Worm (Caenorhabditis elegans): ENCODE results near the gene pmpl-1.

Gene pmpl-1

DNA sequence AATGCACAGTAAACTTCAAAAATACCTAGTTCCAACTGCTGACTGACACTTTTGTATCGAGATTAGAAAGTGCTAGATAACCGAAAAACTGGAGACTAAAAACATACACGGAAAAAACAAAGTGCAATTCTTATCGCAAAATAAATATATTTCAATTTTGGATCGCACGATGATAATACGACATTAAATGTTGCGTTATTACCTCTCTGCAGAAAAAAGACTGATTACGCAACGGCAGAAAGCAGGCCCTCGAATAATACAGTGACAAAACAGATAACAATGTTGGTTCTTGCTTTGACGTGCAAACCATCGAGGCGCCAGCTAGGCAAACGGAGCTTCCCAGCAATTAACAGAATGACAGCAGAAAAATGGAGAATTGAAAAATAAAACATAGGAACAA, 36.0 kb downstream of the pmpl-1 start:
- TF ChIP-seq mel-28 (tag; optimal IDR thresholded peaks at IDR 0.05; ENCODE audit: borderline replicate concordance) (no peak), atf-7 (tag; optimal IDR thresholded peaks at IDR 0.05) (peak; percentile 59), madf-10 (tag; optimal IDR thresholded peaks at IDR 0.05) (peak; percentile 34), lsy-27 (tag; optimal IDR thresholded peaks at IDR 0.05; ENCODE audit: borderline replicate concordance, insufficient read depth) (no peak), lin-26 (GFP tag; IDR thresholded peaks at IDR 0.05) (no peak), let-607 (tag; optimal IDR thresholded peaks at IDR 0.05) (peak; percentile 39 to 79), pbrm-1 (GFP tag; IDR thresholded peaks at IDR 0.05) (no peak), nhr-80 (tag; optimal IDR thresholded peaks at IDR 0.05) (peak; percentile 97), sdz-38 (tag; optimal IDR thresholded peaks at IDR 0.05) (no peak), Y67H2A.10 (GFP tag; conservative IDR thresholded peaks at IDR 0.05) (no peak), ztf-26 (tag; optimal IDR thresholded peaks at IDR 0.05) (no peak), akir-1 (GFP tag; optimal IDR thresholded peaks at IDR 0.05) (no peak), mxl-1 (tag; optimal IDR thresholded peaks at IDR 0.05) (no peak), rcor-1 (GFP tag; IDR thresholded peaks at IDR 0.05) (no peak), Y53G8AR.9 (GFP tag; conservative IDR thresholded peaks at IDR 0.05) (no peak), egl-18 (GFP tag; IDR thresholded peaks at IDR 0.05) (no peak), dpl-1 (GFP tag; optimal IDR thresholded peaks at IDR 0.05) (no peak), zim-3 (tag; optimal IDR thresholded peaks at IDR 0.05) (no peak), ceh-27 (GFP tag; optimal IDR thresholded peaks at IDR 0.05) (no peak), ztf-6 (GFP tag; IDR thresholded peaks at IDR 0.05) (no peak), dpff-1 (tag; optimal IDR thresholded peaks at IDR 0.05) (no peak), ceh-91 (GFP tag; IDR thresholded peaks at IDR 0.05) (no peak), ets-4 (GFP tag; optimal IDR thresholded peaks at IDR 0.05) (peak; percentile 67), F23B12.7 (tag; optimal IDR thresholded peaks at IDR 0.05; ENCODE audit: insufficient read depth) (no peak), athp-1 (tag; optimal IDR thresholded peaks at IDR 0.05) (no peak), C06A6.2 (GFP tag; conservative IDR thresholded peaks at IDR 0.05) (no peak), attf-5 (GFP tag; optimal IDR thresholded peaks at IDR 0.05) (no peak), attf-3 (GFP tag; conservative IDR thresholded peaks at IDR 0.05) (no peak), Y79H2A.3 (GFP tag; conservative IDR thresholded peaks at IDR 0.05) (no peak), xnd-1 (tag; optimal IDR thresholded peaks at IDR 0.05) (no peak), egrh-3 (GFP tag; IDR thresholded peaks at IDR 0.05) (no peak), rpc-1 (optimal IDR thresholded peaks at IDR 0.05) (no peak), rpc-1 (tag; optimal IDR thresholded peaks at IDR 0.05) (no peak), zfh-2 (GFP tag; conservative IDR thresholded peaks at IDR 0.05) (no peak), nhr-179 (tag; optimal IDR thresholded peaks at IDR 0.05) (no peak), F52B5.7 (tag; optimal IDR thresholded peaks at IDR 0.05) (no peak), lin-35 (GFP tag; optimal IDR thresholded peaks at IDR 0.05) (peak in 1 of 3 experiments; percentile 1), fkh-3 (tag; optimal IDR thresholded peaks at IDR 0.05) (no peak), ZK185.1 (tag; optimal IDR thresholded peaks at IDR 0.05; ENCODE audit: poor library complexity, severe bottlenecking) (peak; percentile 48), madf-3 (GFP tag; IDR thresholded peaks at IDR 0.05) (no peak), rec-8 (tag; optimal IDR thresholded peaks at IDR 0.05) (no peak), pha-4 (tag; optimal IDR thresholded peaks at IDR 0.05) (peak; percentile 1), hmg-20 (GFP tag; IDR thresholded peaks at IDR 0.05) (no peak), repo-1 (tag; optimal IDR thresholded peaks at IDR 0.05) (no peak), D2030.7 (GFP tag; IDR thresholded peaks at IDR 0.05) (no peak), mcd-1 (GFP tag; IDR thresholded peaks at IDR 0.05) (no peak), T07F8.4 (tag; optimal IDR thresholded peaks at IDR 0.05) (no peak), let-526 (GFP tag; IDR thresholded peaks at IDR 0.05) (no peak), lin-40 (tag; optimal IDR thresholded peaks at IDR 0.05) (peak; percentile 39), ztf-22 (GFP tag; optimal IDR thresholded peaks at IDR 0.05) (peak; percentile 68)

All from whole organism, young adult.